Worm (Caenorhabditis elegans) whole organism, young adult: Measurements from ENCODE around the gene ZK1321.1.

Experiments
- D2030.7 ChIP-seq: fragments of 200-800 bp; sonication (Bioruptor generic); IDR thresholded peaks from 2 replicates; pipeline ENCODE4 v1.3.6; 2022; ENCODE audit warnings: missing genetic modification reagents, missing genetic modification characterization, missing compliant biosample characterization
- F33H1.4 ChIP-seq: fragments of 200-800 bp; sonication (Bioruptor generic); IDR thresholded peaks from 2 replicates; pipeline ENCODE4 v1.3.6; 2022; ENCODE audit warnings: missing genetic modification reagents, missing genetic modification characterization, missing compliant biosample characterization
- F52B5.7 ChIP-seq: sonication (generic microtip); optimal IDR thresholded peaks from 2 replicates; lab custom pipeline; 2016; ENCODE audit warnings: mild to moderate bottlenecking, missing genetic modification characterization, missing compliant biosample characterization
- F57A8.1 ChIP-seq: fragments of 200-800 bp; sonication (Bioruptor generic); optimal IDR thresholded peaks from 2 replicates; lab custom pipeline; 2018; ENCODE audit warnings: mild to moderate bottlenecking, missing genetic modification characterization, moderate library complexity, missing compliant biosample characterization
- T07F8.4 ChIP-seq: sonication (generic microtip); optimal IDR thresholded peaks from 2 replicates; lab custom pipeline; 2016; ENCODE audit warnings: mild to moderate bottlenecking, missing genetic modification characterization, moderate library complexity, missing compliant biosample characterization
- T26A5.8 ChIP-seq: sonication (generic microtip); optimal IDR thresholded peaks from 2 replicates; lab custom pipeline; 2016; ENCODE audit warnings: missing genetic modification characterization, missing compliant biosample characterization
- Y53F4B.3 ChIP-seq: fragments of 200-800 bp; sonication (Bioruptor generic); IDR thresholded peaks from 2 replicates; pipeline ENCODE4 v1.3.6; 2022; ENCODE audit warnings: missing genetic modification reagents, missing genetic modification characterization, missing compliant biosample characterization
- Y53G8AR.9 ChIP-seq: fragments of 200-800 bp; sonication (Bioruptor generic); conservative IDR thresholded peaks from 2 replicates; pipeline ENCODE4 v1.3.6; 2022; ENCODE audit warnings: missing genetic modification reagents, missing genetic modification characterization, missing compliant biosample characterization
- Y56A3A.18 ChIP-seq: fragments of 200-800 bp; sonication (Bioruptor generic); IDR thresholded peaks from 2 replicates; pipeline ENCODE4 v1.3.6; 2022; ENCODE audit warnings: missing genetic modification reagents, missing genetic modification characterization, missing compliant biosample characterization
- Y67H2A.10 ChIP-seq: fragments of 200-800 bp; sonication (Bioruptor generic); conservative IDR thresholded peaks from 2 replicates; pipeline ENCODE4 v1.3.6; 2022; ENCODE audit warnings: missing genetic modification reagents, missing genetic modification characterization, missing compliant biosample characterization
- Y95B8A.8 ChIP-seq: fragments of 200-800 bp; sonication (Bioruptor generic); IDR thresholded peaks from 2 replicates; pipeline ENCODE4 v1.3.6; 2022; ENCODE audit warnings: missing genetic modification reagents, missing genetic modification characterization, missing compliant biosample characterization
- akir-1 ChIP-seq: fragments of 200-800 bp; sonication (Bioruptor generic); optimal IDR thresholded peaks from 2 replicates; lab custom pipeline; 2018; ENCODE audit warnings: mild to moderate bottlenecking, missing genetic modification characterization, moderate library complexity, missing compliant biosample characterization
- ama-1 ChIP-seq, 3 experiments: fragments of 150-350 bp in 1 of 3; sonication (generic microtip) in 2 of 3; optimal IDR thresholded peaks; 2 replicates each; lab custom pipeline; 2014 to 2018; ENCODE audit warnings: missing biosample characterization in 2 of 3, missing genetic modification characterization in 2 of 3, missing genetic modification reagents in 2 of 3
- aptf-3 ChIP-seq: fragments of 200-800 bp; sonication (Bioruptor generic); IDR thresholded peaks from 2 replicates; pipeline ENCODE4 v1.3.6; 2022; ENCODE audit warnings: missing genetic modification characterization, missing compliant biosample characterization
- athp-1 ChIP-seq: sonication (generic microtip); optimal IDR thresholded peaks from 2 replicates; lab custom pipeline; 2017; ENCODE audit warnings: mild to moderate bottlenecking, missing genetic modification characterization, missing compliant biosample characterization
- bed-2 ChIP-seq: fragments of 200-800 bp; sonication (Bioruptor generic); IDR thresholded peaks from 2 replicates; pipeline ENCODE4 v1.3.6; 2022; ENCODE audit warnings: missing genetic modification reagents, missing genetic modification characterization, missing compliant biosample characterization
- ccch-3 ChIP-seq: fragments of 200-800 bp; sonication (Bioruptor generic); optimal IDR thresholded peaks from 2 replicates; lab custom pipeline; 2018; ENCODE audit warnings: mild to moderate bottlenecking, missing genetic modification characterization, missing compliant biosample characterization
- cebp-1 ChIP-seq, 2 experiments: fragments of 200-800 bp in 1 of 2; sonication (Bioruptor generic) in 1 of 2; sonication (generic microtip) in 1 of 2; IDR thresholded peaks in 1 of 2; optimal IDR thresholded peaks in 1 of 2; 2 replicates each; pipeline versions ENCODE4 v1.3.6 to Lab custom; 2017 to 2022; ENCODE audit warnings: missing compliant biosample characterization in 2 of 2, missing genetic modification characterization in 2 of 2, mild to moderate bottlenecking in 1 of 2, missing genetic modification reagents in 1 of 2, moderate library complexity in 1 of 2
- ceh-58 ChIP-seq: fragments of 200-800 bp; sonication (Bioruptor generic); IDR thresholded peaks from 2 replicates; pipeline ENCODE4 v1.3.6; 2022; ENCODE audit warnings: missing genetic modification characterization, missing compliant biosample characterization
- ceh-91 ChIP-seq: fragments of 200-800 bp; sonication (Bioruptor generic); IDR thresholded peaks from 2 replicates; pipeline ENCODE4 v1.3.6; 2022; ENCODE audit warnings: missing genetic modification reagents, missing genetic modification characterization, missing compliant biosample characterization
- dpff-1 ChIP-seq: sonication (generic microtip); optimal IDR thresholded peaks from 2 replicates; lab custom pipeline; 2017; ENCODE audit warnings: mild to moderate bottlenecking, missing genetic modification characterization, missing compliant biosample characterization
- efl-1 ChIP-seq: fragments of 150-350 bp; optimal IDR thresholded peaks from 2 replicates; lab custom pipeline; 2014; ENCODE audit warnings: missing biosample characterization, missing genetic modification reagents, missing genetic modification characterization
- hlh-12 ChIP-seq: sonication (generic microtip); optimal IDR thresholded peaks from 2 replicates; lab custom pipeline; 2016; ENCODE audit warnings: missing genetic modification characterization, missing compliant biosample characterization
- hlh-26 ChIP-seq: fragments of 200-800 bp; sonication (Bioruptor generic); conservative IDR thresholded peaks from 2 replicates; pipeline ENCODE4 v1.3.6; 2022; ENCODE audit warnings: missing genetic modification reagents, missing genetic modification characterization, missing compliant biosample characterization
- hmg-1.2 ChIP-seq: fragments of 200-800 bp; sonication (Bioruptor generic); IDR thresholded peaks from 2 replicates; pipeline ENCODE4 v1.3.6; 2022; ENCODE audit warnings: missing genetic modification reagents, missing genetic modification characterization, missing compliant biosample characterization
- hsf-1 ChIP-seq: fragments of 200-800 bp; sonication (Bioruptor generic); IDR thresholded peaks from 2 replicates; pipeline ENCODE4 v1.3.6; 2022; ENCODE audit warnings: missing genetic modification reagents, missing genetic modification characterization, missing compliant biosample characterization
- lag-1 ChIP-seq: fragments of 200-800 bp; sonication (Bioruptor generic); IDR thresholded peaks from 2 replicates; pipeline ENCODE4 v1.3.6; 2022; ENCODE audit warnings: missing genetic modification reagents, missing genetic modification characterization, missing compliant biosample characterization
- lir-1 ChIP-seq: fragments of 200-800 bp; sonication (Bioruptor generic); conservative IDR thresholded peaks from 2 replicates; pipeline ENCODE4 v1.3.6; 2022; ENCODE audit warnings: missing genetic modification reagents, missing genetic modification characterization, missing compliant biosample characterization
- lsl-1 ChIP-seq: fragments of 200-800 bp; sonication (Bioruptor generic); optimal IDR thresholded peaks from 2 replicates; lab custom pipeline; 2018; ENCODE audit warnings: mild to moderate bottlenecking, missing genetic modification characterization, moderate library complexity, missing compliant biosample characterization
- lsy-27 ChIP-seq: sonication (generic microtip); optimal IDR thresholded peaks from 2 replicates; lab custom pipeline; 2017; ENCODE audit warnings: missing genetic modification characterization, mild to moderate bottlenecking, missing compliant biosample characterization, antibody characterized with exemption, missing genotype, borderline replicate concordance; ENCODE audit not compliant: insufficient read depth
- madf-10 ChIP-seq: sonication (generic microtip); optimal IDR thresholded peaks from 2 replicates; lab custom pipeline; 2016; ENCODE audit warnings: mild to moderate bottlenecking, missing genetic modification characterization, missing compliant biosample characterization
- madf-8 ChIP-seq: fragments of 200-800 bp; sonication (Bioruptor generic); conservative IDR thresholded peaks from 2 replicates; pipeline ENCODE4 v1.3.6; 2022; ENCODE audit warnings: missing genetic modification reagents, missing genetic modification characterization, missing compliant biosample characterization
- nfya-1 ChIP-seq: sonication (generic microtip); optimal IDR thresholded peaks from 2 replicates; lab custom pipeline; 2017; ENCODE audit warnings: antibody characterized with exemption, missing compliant biosample characterization, missing genetic modification characterization, borderline replicate concordance; ENCODE audit not compliant: insufficient read depth
- nfya-2 ChIP-seq: fragments of 200-800 bp; sonication (Bioruptor generic); IDR thresholded peaks from 2 replicates; pipeline ENCODE4 v1.3.6; 2022; ENCODE audit warnings: missing genetic modification reagents, missing genetic modification characterization, missing compliant biosample characterization
- nhr-120 ChIP-seq: fragments of 200-800 bp; sonication (Bioruptor generic); IDR thresholded peaks from 2 replicates; pipeline ENCODE4 v1.3.6; 2022; ENCODE audit warnings: missing genetic modification characterization, missing compliant biosample characterization
- nhr-90 ChIP-seq: sonication (generic microtip); optimal IDR thresholded peaks from 2 replicates; lab custom pipeline; 2016; ENCODE audit warnings: missing genotype, mild to moderate bottlenecking, missing genetic modification characterization, missing compliant biosample characterization
- sea-2 ChIP-seq: fragments of 200-800 bp; sonication (Bioruptor generic); IDR thresholded peaks from 2 replicates; pipeline ENCODE4 v1.3.6; 2022; ENCODE audit warnings: missing genetic modification characterization, missing compliant biosample characterization
- snpc-3.4 ChIP-seq: sonication (generic microtip); optimal IDR thresholded peaks from 2 replicates; lab custom pipeline; 2017; ENCODE audit warnings: missing genetic modification characterization, mild to moderate bottlenecking, missing compliant biosample characterization, antibody characterized with exemption, moderate library complexity, missing genotype, missing genetic modification reagents
- snpc-4 ChIP-seq, 5 experiments: fragments of 150-350 bp in 1 of 5; sonication (generic microtip) in 4 of 5; optimal IDR thresholded peaks; 2 replicates each; lab custom pipeline; 2014 to 2018; ENCODE audit warnings: missing genetic modification characterization in 5 of 5, missing biosample characterization in 3 of 5, antibody characterized with exemption in 2 of 5, mild to moderate bottlenecking in 2 of 5, missing compliant biosample characterization in 2 of 5, missing genotype in 2 of 5, moderate library complexity in 2 of 5, missing genetic modification reagents in 1 of 5
- tbp1 ChIP-seq: fragments of 200-800 bp; sonication (Bioruptor generic); optimal IDR thresholded peaks from 2 replicates; lab custom pipeline; 2018; ENCODE audit warnings: mild to moderate bottlenecking, missing genetic modification characterization, missing compliant biosample characterization
- xnd-1 ChIP-seq: sonication (generic microtip); optimal IDR thresholded peaks from 2 replicates; lab custom pipeline; 2016; ENCODE audit warnings: missing genotype, missing genetic modification reagents, missing genetic modification characterization, missing compliant biosample characterization
- zfh-2 ChIP-seq: fragments of 200-800 bp; sonication (Bioruptor generic); conservative IDR thresholded peaks from 2 replicates; pipeline ENCODE4 v1.3.6; 2022; ENCODE audit warnings: missing genetic modification reagents, missing genetic modification characterization, missing compliant biosample characterization
- ztf-3 ChIP-seq: fragments of 200-800 bp; sonication (Bioruptor generic); optimal IDR thresholded peaks from 2 replicates; lab custom pipeline; 2018; ENCODE audit warnings: mild to moderate bottlenecking, missing genetic modification characterization, missing compliant biosample characterization
- ztf-6 ChIP-seq: fragments of 200-800 bp; sonication (Bioruptor generic); IDR thresholded peaks from 2 replicates; pipeline ENCODE4 v1.3.6; 2022; ENCODE audit warnings: missing genetic modification reagents, missing genetic modification characterization, missing compliant biosample characterization

The ZK1321.1 gene

ce11 chrII:9738820-9739219 lies 15.0 kb upstream of the ZK1321.1 start (continued):
- TF ChIP-seq snpc-4 (GFP tag; optimal IDR thresholded peaks at IDR 0.05; lab: Kevin White, UChicago) (no peak), snpc-4 (tag; optimal IDR thresholded peaks at IDR 0.05; lab: Kevin White, UChicago) (peak in 3 of 4 experiments; percentile 3 to 31 (median 15)), F33H1.4 (GFP tag; lab: Robert Waterston, UW) (peak; percentile 29; the same call in 1 of the 2 replicates), ama-1 (optimal IDR thresholded peaks at IDR 0.05; lab: Kevin White, UChicago) (no peak), ama-1 (GFP tag; optimal IDR thresholded peaks at IDR 0.05; lab: Kevin White, UChicago) (no peak), aptf-3 (GFP tag; lab: Robert Waterston, UW) (0 out of 2 replicates have a peak, but pooled peaks have one; percentile 42), lir-1 (0 out of 2 replicates have a peak, but pooled peaks have one; percentile 21), nhr-90 (tag; lab: Kevin White, UChicago) (peak; percentile 34), Y95B8A.8 (GFP tag; lab: Robert Waterston, UW) (0 out of 2 replicates have a peak, but pooled peaks have one; percentile 34), snpc-3.4 (tag; lab: Kevin White, UChicago) (peak; percentile 16)
- TF ChIP-seq, all 124 proteins: peak for 30

- TF ChIP-seq snpc-3.4 (tag; lab: Kevin White, UChicago) (no peak), D2030.7 (no peak), ccch-3 (GFP tag; lab: Kevin White, UChicago) (no peak), F57A8.1 (GFP tag; lab: Kevin White, UChicago) (no peak), T26A5.8 (no peak), hlh-12 (no peak), ztf-6 (no peak), Y53F4B.3 (GFP tag; lab: Robert Waterston, UW) (no peak), ceh-58 (GFP tag; lab: Robert Waterston, UW) (no peak), cebp-1 (GFP tag; IDR thresholded peaks at IDR 0.05; lab: Robert Waterston, UW) (no peak), cebp-1 (tag; optimal IDR thresholded peaks at IDR 0.05; lab: Kevin White, UChicago) (peak; percentile 26), F52B5.7 (tag; lab: Kevin White, UChicago) (no peak), snpc-4 (GFP tag; optimal IDR thresholded peaks at IDR 0.05; lab: Kevin White, UChicago) (no peak), snpc-4 (tag; optimal IDR thresholded peaks at IDR 0.05; lab: Kevin White, UChicago) (peak in 1 of 4 experiments; percentile 4), akir-1 (GFP tag; lab: Kevin White, UChicago) (no peak), aptf-3 (GFP tag; lab: Robert Waterston, UW) (no peak), sea-2 (GFP tag; lab: Robert Waterston, UW) (no peak), lag-1 (GFP tag; lab: Robert Waterston, UW) (no peak), nhr-120 (GFP tag; lab: Robert Waterston, UW) (no peak), T07F8.4 (no peak), Y56A3A.18 (GFP tag; lab: Robert Waterston, UW) (0 out of 2 replicates have a peak, but pooled peaks have one; percentile 8), dpff-1 (tag; lab: Kevin White, UChicago) (no peak), nhr-90 (tag; lab: Kevin White, UChicago) (peak; percentile 38), xnd-1 (tag; lab: Kevin White, UChicago) (no peak), lsl-1 (GFP tag; lab: Kevin White, UChicago) (no peak), athp-1 (no peak), hlh-26 (no peak), bed-2 (no peak), Y53G8AR.9 (0 out of 2 replicates have a peak, but pooled peaks have one; percentile 47), nfya-2 (no peak), ceh-91 (GFP tag; lab: Robert Waterston, UW) (no peak), madf-10 (tag; lab: Kevin White, UChicago) (no peak), nfya-1 (tag; lab: Kevin White, UChicago) (no peak), lsy-27 (tag; lab: Kevin White, UChicago) (no peak), madf-8 (GFP tag; lab: Robert Waterston, UW) (no peak), hsf-1 (GFP tag; lab: Robert Waterston, UW) (no peak), tbp1 (GFP tag; lab: Kevin White, UChicago) (peak; percentile 13), zfh-2 (GFP tag; lab: Robert Waterston, UW) (no peak), efl-1 (no peak), Y67H2A.10 (GFP tag; lab: Robert Waterston, UW) (no peak), hmg-1.2 (0 out of 2 replicates have a peak, but pooled peaks have one; percentile 11), ztf-3 (GFP tag; lab: Kevin White, UChicago) (no peak)
These were observed 13.3 kb upstream of the ZK1321.1 start for ce11 chrII:9740552-9740951.
